Fruit fly (Drosophila melanogaster) S2 (cell line): Measurements from ENCODE around the gene CG42465.

Experiments used
- CG8478 ChIP-seq: fragments of >200 bp; optimal IDR thresholded peaks from 2 replicates; lab custom pipeline; 2018
- CTCF ChIP-seq, 2 experiments: fragments of >200 bp; optimal IDR thresholded peaks; 2 replicates each; lab custom pipeline; 2018

dm6 chr2L:3717673-3718235 lies 17.8 kb downstream of the CG42465 start, which contains the start of the genes lectin-24A and Shaw:
- no peak for TF ChIP-seq CTCF (optimal IDR thresholded peaks at IDR 0.05; lab: Kevin White, UChicago)
- no peak for TF ChIP-seq CG8478 (lab: Kevin White, UChicago)
